Worm (Caenorhabditis elegans) whole organism, L4 larva: ENCODE data around the gene pmpl-1.

Experiments
- F26F4.8 ChIP-seq: fragments of 200-800 bp; sonication (Bioruptor generic); conservative IDR thresholded peaks from 2 replicates; pipeline ENCODE4 v1.3.6; 2022; ENCODE audit warnings: missing genetic modification characterization, missing compliant biosample characterization
- T20F7.1 ChIP-seq: fragments of 200-800 bp; sonication (Bioruptor generic); optimal IDR thresholded peaks from 2 replicates; lab custom pipeline; 2018; ENCODE audit warnings: mild to moderate bottlenecking, missing genetic modification characterization, missing compliant biosample characterization
- Y105C5A.15 ChIP-seq: fragments of 200-800 bp; sonication (Bioruptor generic); IDR thresholded peaks from 2 replicates; pipeline ENCODE4 v1.3.6; 2022; ENCODE audit warnings: missing genetic modification characterization, missing compliant biosample characterization
- Y5F2A.4 ChIP-seq: fragments of 200-800 bp; sonication (Bioruptor generic); optimal IDR thresholded peaks from 2 replicates; lab custom pipeline; 2018; ENCODE audit warnings: mild to moderate bottlenecking, missing genetic modification characterization, missing compliant biosample characterization
- Y75B8A.6 ChIP-seq: fragments of 200-800 bp; sonication (Bioruptor generic); IDR thresholded peaks from 2 replicates; pipeline ENCODE4 v1.3.6; 2022; ENCODE audit warnings: missing genetic modification reagents, missing genetic modification characterization, missing compliant biosample characterization
- ZK546.5 ChIP-seq, 2 experiments: sonication (generic microtip); optimal IDR thresholded peaks; 2 replicates each; lab custom pipeline; 2017; ENCODE audit warnings: missing biosample characterization in 2 of 2, missing genetic modification characterization in 2 of 2
- aha-1 ChIP-seq: fragments of 150-350 bp; peaks from one replicate; lab custom pipeline; 2014; ENCODE audit warnings: missing biosample characterization, missing genetic modification characterization
- ama-1 ChIP-seq: fragments of 150-350 bp; optimal IDR thresholded peaks from 2 replicates; lab custom pipeline; 2014; ENCODE audit warnings: inconsistent platforms, mixed read lengths
- arid-1 ChIP-seq: fragments of 200-800 bp; sonication (Bioruptor generic); conservative IDR thresholded peaks from 2 replicates; pipeline ENCODE4 v1.3.6; 2022; ENCODE audit warnings: missing genetic modification reagents, missing genetic modification characterization, missing compliant biosample characterization
- ceh-32 ChIP-seq: sonication (generic microtip); optimal IDR thresholded peaks from 2 replicates; lab custom pipeline; 2016; ENCODE audit warnings: mild to moderate bottlenecking, missing genetic modification characterization, missing compliant biosample characterization; ENCODE audit not compliant: poor library complexity
- ceh-82 ChIP-seq: sonication (generic microtip); optimal IDR thresholded peaks from 2 replicates; lab custom pipeline; 2017; ENCODE audit warnings: missing biosample characterization, missing genetic modification characterization
- ctbp-1 ChIP-seq: fragments of 200-800 bp; sonication (Bioruptor generic); IDR thresholded peaks from 2 replicates; pipeline ENCODE4 v1.3.6; 2022; ENCODE audit warnings: missing genetic modification reagents, missing genetic modification characterization, missing compliant biosample characterization
- daf-16 ChIP-seq, 3 experiments: sonication (generic microtip); optimal IDR thresholded peaks; 2 replicates each; lab custom pipeline; 2016 to 2017; ENCODE audit warnings: missing genetic modification characterization in 3 of 3, missing genetic modification reagents in 3 of 3, mild to moderate bottlenecking in 2 of 3, missing compliant biosample characterization in 2 of 3, missing biosample characterization in 1 of 3, moderate library complexity in 1 of 3
- egl-43 ChIP-seq: fragments of 200-800 bp; sonication (Bioruptor generic); IDR thresholded peaks from 2 replicates; pipeline ENCODE4 v1.3.6; 2022; ENCODE audit warnings: missing genetic modification reagents, missing genetic modification characterization, missing compliant biosample characterization
- hlh-11 ChIP-seq: fragments of 200-800 bp; sonication (Bioruptor generic); optimal IDR thresholded peaks from 2 replicates; lab custom pipeline; 2018; ENCODE audit warnings: mild to moderate bottlenecking, missing genetic modification characterization, missing compliant biosample characterization
- hlh-30 ChIP-seq: sonication (generic microtip); optimal IDR thresholded peaks from 2 replicates; lab custom pipeline; 2017; ENCODE audit warnings: antibody characterized with exemption, mild to moderate bottlenecking, missing genetic modification characterization, missing compliant biosample characterization; ENCODE audit not compliant: insufficient read depth
- jun-1 ChIP-seq: fragments of 150-350 bp; optimal IDR thresholded peaks from 2 replicates; lab custom pipeline; 2014; ENCODE audit warnings: missing biosample characterization, missing genetic modification reagents, missing genetic modification characterization
- lim-7 ChIP-seq: fragments of 200-800 bp; sonication (Bioruptor generic); IDR thresholded peaks from 2 replicates; pipeline ENCODE4 v1.3.6; 2022; ENCODE audit warnings: missing genetic modification characterization, missing compliant biosample characterization
- lin-29 ChIP-seq: fragments of 200-800 bp; sonication (Bioruptor generic); IDR thresholded peaks from 2 replicates; pipeline ENCODE4 v1.3.6; 2022; ENCODE audit warnings: missing genetic modification reagents, missing genetic modification characterization, missing compliant biosample characterization
- lin-38 ChIP-seq: fragments of 200-800 bp; sonication (Bioruptor generic); IDR thresholded peaks from 2 replicates; pipeline ENCODE4 v1.3.6; 2022; ENCODE audit warnings: missing genetic modification reagents, missing genetic modification characterization, missing compliant biosample characterization
- lin-39 ChIP-seq: fragments of 150-350 bp; optimal IDR thresholded peaks from 2 replicates; lab custom pipeline; 2014; ENCODE audit warnings: missing biosample characterization, missing genetic modification reagents, missing genetic modification characterization
- lir-3 ChIP-seq: sonication (generic microtip); optimal IDR thresholded peaks from 2 replicates; lab custom pipeline; 2016; ENCODE audit warnings: mild to moderate bottlenecking, missing genetic modification characterization, missing compliant biosample characterization
- lsy-2 ChIP-seq, 2 experiments: fragments of 150-350 bp in 1 of 2; sonication (generic microtip) in 1 of 2; optimal IDR thresholded peaks; 2 replicates each; lab custom pipeline; 2014 to 2017; ENCODE audit warnings: missing biosample characterization in 2 of 2, missing genetic modification characterization in 2 of 2
- madf-9 ChIP-seq: fragments of 200-800 bp; sonication (Bioruptor generic); conservative IDR thresholded peaks from 2 replicates; pipeline ENCODE4 v1.3.6; 2022; ENCODE audit warnings: missing genetic modification reagents, missing genetic modification characterization, missing compliant biosample characterization
- mdl-1 ChIP-seq, 2 experiments: fragments of 150-350 bp in 1 of 2; sonication (generic microtip) in 1 of 2; optimal IDR thresholded peaks; 2 replicates each; lab custom pipeline; 2014 to 2017; ENCODE audit warnings: missing biosample characterization in 2 of 2, missing genetic modification characterization in 2 of 2
- mep-1 ChIP-seq: fragments of 150-350 bp; sonication (generic microtip); optimal IDR thresholded peaks from 3 replicates; lab custom pipeline; 2014; ENCODE audit warnings: missing biosample characterization, missing genetic modification characterization
- mes-2 ChIP-seq: sonication (generic microtip); optimal IDR thresholded peaks from 2 replicates; lab custom pipeline; 2016; ENCODE audit warnings: missing genotype, mild to moderate bottlenecking, missing genetic modification characterization, missing compliant biosample characterization; ENCODE audit not compliant: poor library complexity, severe bottlenecking
- mxl-3 ChIP-seq: fragments of 200-800 bp; sonication (Bioruptor generic); optimal IDR thresholded peaks from 2 replicates; lab custom pipeline; 2018; ENCODE audit warnings: mild to moderate bottlenecking, missing genetic modification characterization, missing compliant biosample characterization
- nhr-237 ChIP-seq: sonication (generic microtip); optimal IDR thresholded peaks from 2 replicates; lab custom pipeline; 2017; ENCODE audit warnings: missing biosample characterization, missing genetic modification characterization
- nhr-28 ChIP-seq: fragments of 150-350 bp; optimal IDR thresholded peaks from 2 replicates; lab custom pipeline; 2014; ENCODE audit warnings: missing biosample characterization, missing genetic modification characterization
- nhr-42 ChIP-seq: fragments of 200-800 bp; sonication (Bioruptor generic); IDR thresholded peaks from 2 replicates; pipeline ENCODE4 v1.3.6; 2022; ENCODE audit warnings: missing genetic modification characterization, missing compliant biosample characterization
- nhr-48 ChIP-seq: sonication (generic microtip); optimal IDR thresholded peaks from 2 replicates; lab custom pipeline; 2016; ENCODE audit warnings: mild to moderate bottlenecking, missing genetic modification characterization, missing compliant biosample characterization
- pha-4 ChIP-seq, 2 experiments: fragments of 150-350 bp in 1 of 2; fragments of 200-800 bp in 1 of 2; sonication (Bioruptor generic) in 1 of 2; IDR thresholded peaks in 1 of 2; optimal IDR thresholded peaks in 1 of 2; 2 replicates each; pipeline versions ENCODE4 v1.3.6 to Lab custom; 2014 to 2022; ENCODE audit warnings: missing genetic modification characterization in 2 of 2, missing genetic modification reagents in 2 of 2, missing biosample characterization in 1 of 2, missing compliant biosample characterization in 1 of 2
- php-3 ChIP-seq: fragments of 200-800 bp; sonication (Bioruptor generic); IDR thresholded peaks from 2 replicates; pipeline ENCODE4 v1.3.6; 2022; ENCODE audit warnings: missing genetic modification reagents, missing genetic modification characterization, missing compliant biosample characterization
- saeg-2 ChIP-seq: fragments of 200-800 bp; sonication (Bioruptor generic); IDR thresholded peaks from 2 replicates; pipeline ENCODE4 v1.3.6; 2022; ENCODE audit warnings: missing genetic modification reagents, missing genetic modification characterization, missing compliant biosample characterization
- sdz-12 ChIP-seq: fragments of 200-800 bp; sonication (Bioruptor generic); optimal IDR thresholded peaks from 2 replicates; lab custom pipeline; 2018; ENCODE audit warnings: mild to moderate bottlenecking, missing genetic modification characterization, missing compliant biosample characterization
- set-16 ChIP-seq: fragments of 200-800 bp; sonication (Bioruptor generic); IDR thresholded peaks from 2 replicates; pipeline ENCODE4 v1.3.6; 2022; ENCODE audit warnings: missing genetic modification reagents, missing genetic modification characterization, missing compliant biosample characterization
- snpc-1.2 ChIP-seq: fragments of 200-800 bp; sonication (Bioruptor generic); IDR thresholded peaks from 2 replicates; pipeline ENCODE4 v1.3.6; 2022; ENCODE audit warnings: missing genetic modification reagents, missing genetic modification characterization, missing compliant biosample characterization
- spr-3 ChIP-seq: fragments of 200-800 bp; sonication (Bioruptor generic); optimal IDR thresholded peaks from 2 replicates; lab custom pipeline; 2018; ENCODE audit warnings: mild to moderate bottlenecking, missing genetic modification characterization, missing compliant biosample characterization
- unc-130 ChIP-seq: sonication (generic microtip); optimal IDR thresholded peaks from 2 replicates; lab custom pipeline; 2016; ENCODE audit warnings: missing genetic modification reagents, missing genetic modification characterization, missing compliant biosample characterization
- unc-62 ChIP-seq, 3 experiments: fragments of 150-350 bp in 1 of 3; sonication (generic microtip); optimal IDR thresholded peaks in 2 of 3; peaks in 1 of 3; 1 replicate in 1 of 3; 2 replicates in 2 of 3; lab custom pipeline; 2014 to 2017; ENCODE audit warnings: missing biosample characterization in 3 of 3, missing genetic modification characterization in 3 of 3, missing genetic modification reagents in 3 of 3, missing genotype in 1 of 3
- vab-7 ChIP-seq: fragments of 200-800 bp; sonication (Bioruptor generic); IDR thresholded peaks from 2 replicates; pipeline ENCODE4 v1.3.6; 2022; ENCODE audit warnings: missing genetic modification reagents, missing genetic modification characterization, missing compliant biosample characterization
- zfp-2 ChIP-seq: sonication (generic microtip); optimal IDR thresholded peaks from 2 replicates; lab custom pipeline; 2016; ENCODE audit warnings: mild to moderate bottlenecking, missing genetic modification characterization, missing compliant biosample characterization
- zip-11 ChIP-seq: fragments of 200-800 bp; sonication (Bioruptor generic); IDR thresholded peaks from 2 replicates; pipeline ENCODE4 v1.3.6; 2022; ENCODE audit warnings: missing genetic modification characterization, missing compliant biosample characterization
- zip-2 ChIP-seq: fragments of 150-350 bp; optimal IDR thresholded peaks from 2 replicates; lab custom pipeline; 2014; ENCODE audit warnings: missing biosample characterization, missing genetic modification characterization

The pmpl-1 gene

ce11 chrX:3833964-3834840 is 46.4 kb downstream of the pmpl-1 start:
- TF ChIP-seq ama-1 (lab: Kevin White, UChicago) = no peak
- TF ChIP-seq ceh-82 (tag; lab: Kevin White, UChicago) = no peak
- no peak for TF ChIP-seq nhr-237 (tag; lab: Kevin White, UChicago)
- no peak for TF ChIP-seq lir-3 (tag; lab: Kevin White, UChicago)
- no peak for TF ChIP-seq Y75B8A.6
- peak; percentile 86 for TF ChIP-seq aha-1 (tag; lab: Kevin White, UChicago)
- no peak for TF ChIP-seq vab-7 (GFP tag; lab: Robert Waterston, UW)
- peak; percentile 6 for TF ChIP-seq hlh-11 (tag; lab: Kevin White, UChicago)
- no peak for TF ChIP-seq lsy-2 (tag; optimal IDR thresholded peaks at IDR 0.05; lab: Kevin White, UChicago)
- no peak for TF ChIP-seq spr-3 (GFP tag; lab: Kevin White, UChicago)
- TF ChIP-seq ctbp-1 (GFP tag; lab: Robert Waterston, UW) = no peak
- no peak for TF ChIP-seq nhr-42 (GFP tag; lab: Robert Waterston, UW)
- no peak for TF ChIP-seq unc-130
- TF ChIP-seq daf-16 (GFP tag; optimal IDR thresholded peaks at IDR 0.05; lab: Kevin White, UChicago) = peak in 1 of 2 experiments; percentile 87
- TF ChIP-seq daf-16 (tag; optimal IDR thresholded peaks at IDR 0.05; lab: Kevin White, UChicago) = no peak
- TF ChIP-seq ceh-32 = no peak
- TF ChIP-seq unc-62 (GFP tag; optimal IDR thresholded peaks at IDR 0.05 in 1 of 2; lab: Kevin White, UChicago) = peak in 1 of 2 experiments; percentile 63
- no peak for TF ChIP-seq unc-62 (tag; optimal IDR thresholded peaks at IDR 0.05; lab: Kevin White, UChicago)
- no peak for TF ChIP-seq set-16 (GFP tag; lab: Robert Waterston, UW)
- no peak for TF ChIP-seq saeg-2 (GFP tag; lab: Robert Waterston, UW)
- TF ChIP-seq php-3 (GFP tag; lab: Robert Waterston, UW) = no peak
- no peak for TF ChIP-seq jun-1 (tag; lab: Kevin White, UChicago)
- no peak for TF ChIP-seq snpc-1.2 (GFP tag; lab: Robert Waterston, UW)
- TF ChIP-seq Y5F2A.4 (GFP tag; lab: Kevin White, UChicago) = no peak
- no peak for TF ChIP-seq ZK546.5 (tag; optimal IDR thresholded peaks at IDR 0.05; lab: Kevin White, UChicago)
- TF ChIP-seq nhr-28 (tag; lab: Kevin White, UChicago) = peak; percentile 10
- no peak for TF ChIP-seq Y105C5A.15 (GFP tag; lab: Robert Waterston, UW)
- TF ChIP-seq mes-2 (tag; lab: Kevin White, UChicago) = no peak
- TF ChIP-seq lin-29 (GFP tag; lab: Robert Waterston, UW) = no peak

- TF ChIP-seq egl-43 = no peak
- TF ChIP-seq pha-4 (GFP tag; IDR thresholded peaks at IDR 0.05; lab: Robert Waterston, UW) = no peak
- peak; percentile 24 for TF ChIP-seq pha-4 (tag; optimal IDR thresholded peaks at IDR 0.05; lab: Kevin White, UChicago)
- peak in 1 of 2 experiments; percentile 5 for TF ChIP-seq mdl-1 (tag; optimal IDR thresholded peaks at IDR 0.05; lab: Kevin White, UChicago)
- TF ChIP-seq nhr-42 (GFP tag; lab: Robert Waterston, UW) = no peak
- no peak for TF ChIP-seq zip-11 (GFP tag; lab: Robert Waterston, UW)
- peak; percentile 27 for TF ChIP-seq hlh-11 (tag; lab: Kevin White, UChicago)
- no peak for TF ChIP-seq Y75B8A.6
- TF ChIP-seq ama-1 (lab: Kevin White, UChicago) = no peak
- TF ChIP-seq nhr-48 (tag; lab: Kevin White, UChicago) = peak; percentile 45
- TF ChIP-seq zfp-2 (tag; lab: Kevin White, UChicago) = no peak
- no peak for TF ChIP-seq lin-38 (GFP tag; lab: Robert Waterston, UW)
- no peak for TF ChIP-seq lin-39
- peak; percentile 34 for TF ChIP-seq nhr-28 (tag; lab: Kevin White, UChicago)
- TF ChIP-seq zip-2 (tag; lab: Kevin White, UChicago) = no peak
- TF ChIP-seq hlh-30 (tag; lab: Kevin White, UChicago) = peak; percentile 30
- TF ChIP-seq lim-7 (GFP tag; lab: Robert Waterston, UW) = no peak
- TF ChIP-seq lin-29 (GFP tag; lab: Robert Waterston, UW) = no peak
- TF ChIP-seq F26F4.8 (GFP tag; lab: Robert Waterston, UW) = no peak
- TF ChIP-seq unc-62 (GFP tag; optimal IDR thresholded peaks at IDR 0.05 in 1 of 2; lab: Kevin White, UChicago) = peak in 1 of 2 experiments; percentile 43
- no peak for TF ChIP-seq unc-62 (tag; optimal IDR thresholded peaks at IDR 0.05; lab: Kevin White, UChicago)
- TF ChIP-seq T20F7.1 = no peak
- TF ChIP-seq arid-1 (GFP tag; lab: Robert Waterston, UW) = no peak
- TF ChIP-seq mxl-3 (GFP tag; lab: Kevin White, UChicago) = peak; percentile 37
- no peak for TF ChIP-seq madf-9 (GFP tag; lab: Robert Waterston, UW)
- TF ChIP-seq mep-1 (tag; lab: Kevin White, UChicago) = peak; percentile 29
- no peak for TF ChIP-seq sdz-12 (GFP tag; lab: Kevin White, UChicago)
Measured at ce11 chrX:3835632-3836031, 47.8 kb downstream of the pmpl-1 start.
